Worm (Caenorhabditis elegans) whole organism, L4 larva: ENCODE results near the gene Y67H2A.7.

Source experiments
- mep-1 ChIP-seq: fragments of 150-350 bp; sonication (generic microtip); optimal IDR thresholded peaks from 3 replicates; lab custom pipeline; 2014; ENCODE audit warnings: missing biosample characterization, missing genetic modification characterization
- nhr-237 ChIP-seq: sonication (generic microtip); optimal IDR thresholded peaks from 2 replicates; lab custom pipeline; 2017; ENCODE audit warnings: missing biosample characterization, missing genetic modification characterization
- nhr-77 ChIP-seq: fragments of 150-350 bp; optimal IDR thresholded peaks from 2 replicates; lab custom pipeline; 2014; ENCODE audit warnings: missing biosample characterization, missing genetic modification characterization

DNA sequence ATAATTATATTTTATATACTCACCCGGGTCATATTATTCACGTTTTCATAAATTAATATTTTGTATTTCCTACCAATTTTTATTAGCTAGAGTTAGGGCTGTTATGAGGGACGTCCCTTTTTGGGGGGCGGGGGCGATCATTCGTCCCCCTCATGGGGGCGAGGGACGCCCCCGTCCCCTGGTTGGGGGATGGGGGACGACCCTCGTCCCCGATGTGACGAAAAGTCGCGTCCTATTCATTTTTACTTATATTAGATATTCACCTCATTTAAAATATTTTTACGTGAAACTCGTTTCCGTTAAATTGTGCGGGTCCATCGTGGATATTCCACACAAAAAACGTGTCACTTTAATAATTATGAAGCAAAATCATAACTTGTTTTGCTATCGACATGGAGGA is 45.0 kb downstream of the Y67H2A.7 start, which contains the start of gene W02A2.12:
- no peak for TF ChIP-seq nhr-77
- no peak for TF ChIP-seq mep-1
- TF ChIP-seq nhr-237 (tag; lab: Kevin White, UChicago) = no peak
